Worm (Caenorhabditis elegans): Measurements from ENCODE around the gene F54B3.2.

F54B3.2 gene

ce11 chrII:10300082-10300749 is 30.3 kb upstream of the F54B3.2 start, which contains the start of gene nep-26:
Gene nep-26 (minus strand): TSS chrII:10300132.
- no peak for TF ChIP-seq ceh-83 (GFP tag; optimal IDR thresholded peaks at IDR 0.05)
- no peak for TF ChIP-seq ham-2 (GFP tag; optimal IDR thresholded peaks at IDR 0.05)
- no peak for TF ChIP-seq drap-1 (GFP tag; optimal IDR thresholded peaks at IDR 0.05)
- TF ChIP-seq ztf-11 (tag; optimal IDR thresholded peaks at IDR 0.05): no peak
- peak; percentile 54 for TF ChIP-seq unc-62 (GFP tag; optimal IDR thresholded peaks at IDR 0.05)
- TF ChIP-seq ceh-43 (GFP tag; optimal IDR thresholded peaks at IDR 0.05): no peak
- no peak for TF ChIP-seq bed-3 (GFP tag; optimal IDR thresholded peaks at IDR 0.05)
- no peak for TF ChIP-seq blmp-1 (tag; optimal IDR thresholded peaks at IDR 0.05)
- peak; percentile 16 for TF ChIP-seq zip-8 (tag; optimal IDR thresholded peaks at IDR 0.05)
- TF ChIP-seq sem-2 (GFP tag; optimal IDR thresholded peaks at IDR 0.05): no peak

ce11 chrII:10294262-10294661 is 24.3 kb upstream of the F54B3.2 start:
- TF ChIP-seq lin-13 (tag; optimal IDR thresholded peaks at IDR 0.05) (no peak), tbx-8 (GFP tag; optimal IDR thresholded peaks at IDR 0.05) (no peak), mab-5 (tag; optimal IDR thresholded peaks at IDR 0.05) (no peak), sptf-1 (tag; optimal IDR thresholded peaks at IDR 0.05) (no peak), ceh-43 (GFP tag; optimal IDR thresholded peaks at IDR 0.05) (no peak), lin-32 (GFP tag; optimal IDR thresholded peaks at IDR 0.05) (no peak), ham-2 (GFP tag; optimal IDR thresholded peaks at IDR 0.05) (no peak), mep-1 (tag; optimal IDR thresholded peaks at IDR 0.05) (no peak), nhr-12 (tag; optimal IDR thresholded peaks at IDR 0.05) (no peak), M03D4.4 (tag; optimal IDR thresholded peaks at IDR 0.05) (no peak)

DNA sequence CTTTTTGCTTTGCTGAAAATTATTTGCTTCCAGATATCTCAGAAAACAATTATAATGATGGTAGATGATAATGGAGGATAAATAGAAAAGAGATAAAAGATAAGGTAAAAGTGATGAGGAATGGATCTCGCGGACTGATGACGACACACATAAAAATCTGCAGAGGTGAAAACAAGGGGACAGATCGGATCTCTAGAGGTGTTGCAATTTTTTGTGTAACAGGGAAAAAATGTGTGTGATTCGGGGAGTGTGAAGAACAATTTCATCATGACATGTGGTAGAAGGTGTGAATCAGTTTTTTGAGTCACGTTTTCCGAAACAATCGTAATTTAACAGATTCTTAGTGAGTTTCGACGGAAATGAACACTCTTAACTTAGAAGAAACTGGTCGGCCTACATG is 19.0 kb upstream of the F54B3.2 start:
- no peak for TF ChIP-seq elt-3 (tag; optimal IDR thresholded peaks at IDR 0.05)
- no peak for TF ChIP-seq lsy-2 (tag; optimal IDR thresholded peaks at IDR 0.05)
- no peak for TF ChIP-seq pha-4 (tag; optimal IDR thresholded peaks at IDR 0.05)
- TF ChIP-seq ceh-83 (GFP tag; optimal IDR thresholded peaks at IDR 0.05): no peak
- peak; percentile 4 for TF ChIP-seq elt-1 (tag; optimal IDR thresholded peaks at IDR 0.05; ENCODE audit: borderline replicate concordance, insufficient read depth)
- no peak for TF ChIP-seq ceh-39 (tag; optimal IDR thresholded peaks at IDR 0.05)

- TF ChIP-seq unc-39 (tag; optimal IDR thresholded peaks at IDR 0.05): no peak
- peak; percentile 26 for TF ChIP-seq ces-1 (GFP tag; optimal IDR thresholded peaks at IDR 0.05)
Measured at ce11 chrII:10284991-10285390, 15.0 kb upstream of the F54B3.2 start.

- no peak for TF ChIP-seq sptf-1 (tag; optimal IDR thresholded peaks at IDR 0.05)
- no peak for TF ChIP-seq mab-5 (tag; optimal IDR thresholded peaks at IDR 0.05)
- TF ChIP-seq ceh-39 (tag; optimal IDR thresholded peaks at IDR 0.05): no peak
Measured at ce11 chrII:10283145-10283544, 13.2 kb upstream of the F54B3.2 start.

- TF ChIP-seq lin-32 (GFP tag; optimal IDR thresholded peaks at IDR 0.05) (no peak), M03D4.4 (tag; optimal IDR thresholded peaks at IDR 0.05) (no peak), unc-39 (tag; optimal IDR thresholded peaks at IDR 0.05) (no peak), bed-3 (GFP tag; optimal IDR thresholded peaks at IDR 0.05) (no peak), flh-1 (GFP tag; optimal IDR thresholded peaks at IDR 0.05) (no peak), nhr-28 (tag; optimal IDR thresholded peaks at IDR 0.05) (no peak), elt-1 (tag; optimal IDR thresholded peaks at IDR 0.05; ENCODE audit: borderline replicate concordance, insufficient read depth) (no peak), lsy-2 (tag; optimal IDR thresholded peaks at IDR 0.05) (no peak), nhr-2 (tag; optimal IDR thresholded peaks at IDR 0.05) (no peak), snpc-4 (tag; optimal IDR thresholded peaks at IDR 0.05) (no peak), mab-5 (tag; optimal IDR thresholded peaks at IDR 0.05) (no peak), ceh-43 (GFP tag; optimal IDR thresholded peaks at IDR 0.05) (no peak), mep-1 (tag; optimal IDR thresholded peaks at IDR 0.05) (no peak), drap-1 (GFP tag; optimal IDR thresholded peaks at IDR 0.05) (no peak), ham-2 (GFP tag; optimal IDR thresholded peaks at IDR 0.05) (no peak), nhr-76 (tag; optimal IDR thresholded peaks at IDR 0.05) (no peak), nhr-12 (tag; optimal IDR thresholded peaks at IDR 0.05) (no peak)
Measured at ce11 chrII:10281674-10282073, 11.7 kb upstream of the F54B3.2 start.

Measured in whole organism, mixed stage, embryonic.